Worm (Caenorhabditis elegans) whole organism, L3 larva: ENCODE measurements around the gene R05H5.4.

Experiments
- ama-1 ChIP-seq: fragments of 150-350 bp; optimal IDR thresholded peaks from 2 replicates; lab custom pipeline; 2018
- egl-27 ChIP-seq: sonication (generic microtip); optimal IDR thresholded peaks from 4 replicates; lab custom pipeline; 2017; ENCODE audit warnings: missing biosample characterization, missing genetic modification reagents, missing genetic modification characterization
- nfya-1 ChIP-seq: sonication (generic microtip); optimal IDR thresholded peaks from 2 replicates; lab custom pipeline; 2017; ENCODE audit warnings: missing genetic modification characterization, mild to moderate bottlenecking, missing compliant biosample characterization, antibody characterized with exemption, moderate library complexity; ENCODE audit not compliant: insufficient read depth
- pha-4 ChIP-seq: fragments of 150-350 bp; optimal IDR thresholded peaks from 2 replicates; lab custom pipeline; 2014; ENCODE audit warnings: missing biosample characterization, missing genetic modification reagents, missing genetic modification characterization
- ztf-4 ChIP-seq: fragments of 150-350 bp; optimal IDR thresholded peaks from 2 replicates; lab custom pipeline; 2014; ENCODE audit warnings: missing biosample characterization, missing genetic modification characterization

- no peak for TF ChIP-seq egl-27 (tag; lab: Kevin White, UChicago)
- no peak for TF ChIP-seq nfya-1
- TF ChIP-seq ama-1 (lab: Kevin White, UChicago), result no peak
- no peak for TF ChIP-seq pha-4
- no peak for TF ChIP-seq ztf-4 (tag; lab: Kevin White, UChicago)
These were observed 35.7 kb downstream of the R05H5.4 start for ce11 chrII:10164137-10164536.
